5 fruit fly cellular contexts compared by ENCODE assay signal in the genomic region with DNA sequence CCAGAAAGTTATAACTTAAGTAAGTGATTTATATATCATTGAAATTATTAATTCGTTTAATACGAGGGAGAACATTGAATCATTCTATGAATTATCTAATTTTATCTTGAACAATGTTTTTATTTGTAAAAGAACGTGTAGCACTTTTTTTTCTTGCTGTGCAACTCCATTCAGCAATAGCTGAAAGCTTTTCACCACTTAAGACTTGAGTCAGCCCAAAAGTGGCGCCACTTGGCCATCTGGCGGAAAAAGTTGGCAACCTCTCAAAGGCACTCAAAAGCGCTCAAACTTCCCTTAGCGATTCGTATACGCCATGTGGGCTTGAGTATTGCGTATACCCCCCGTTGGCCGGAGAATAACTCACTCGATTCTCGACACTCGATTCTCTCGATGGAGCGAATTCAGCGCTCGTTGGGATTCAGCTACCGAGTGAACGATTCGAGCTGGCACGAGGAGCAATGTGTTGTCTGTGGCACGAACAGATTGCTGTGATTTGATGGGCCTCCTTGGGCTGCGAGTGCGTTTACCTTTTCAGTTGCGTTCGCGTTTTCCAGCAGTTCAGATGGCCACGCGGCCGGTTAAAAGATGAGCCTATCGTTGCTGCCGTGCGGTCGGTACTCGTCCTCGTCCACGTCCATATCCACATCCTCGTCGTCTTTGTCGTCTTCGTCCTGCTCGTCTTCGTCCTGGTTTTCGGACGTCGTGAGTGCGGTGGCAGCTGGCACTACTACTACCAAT.
TF ChIP-seq lines count a peak whose summit lies in the region.

No protein-coding gene starts in this region.

- peak; percentile 30 to 48 for TF ChIP-seq CTCF in S2 (optimal IDR thresholded peaks at IDR 0.05; lab: Kevin White, UChicago)
- peak; percentile 93 for TF ChIP-seq CTCF in whole organism, embryonic (GFP tag; optimal IDR thresholded peaks at IDR 0.05; lab: Kevin White, UChicago)

TF ChIP-seq in whole organism, embryonic, 481 proteins besides CTCF, POLR2A, EP300 and RAD21 (continues in another document):
- peak; percentile 96 for TF ChIP-seq Deaf1 (tag; optimal IDR thresholded peaks at IDR 0.05; lab: Kevin White, UChicago)
- no peak for TF ChIP-seq corto (GFP tag; optimal IDR thresholded peaks at IDR 0.05; lab: Kevin White, UChicago)
- TF ChIP-seq CG12155 (GFP tag; optimal IDR thresholded peaks at IDR 0.05; lab: Kevin White, UChicago): no peak
- no peak for TF ChIP-seq ato (GFP tag; IDR thresholded peaks at IDR 0.05; lab: Robert Waterston, UW; ENCODE audit: partially characterized antibody)
- no peak for TF ChIP-seq TFAM (GFP tag; optimal IDR thresholded peaks at IDR 0.05; lab: Kevin White, UChicago)
- no peak for TF ChIP-seq CG33557 (GFP tag; optimal IDR thresholded peaks at IDR 0.05; lab: Kevin White, UChicago)
- TF ChIP-seq CG3065 (GFP tag; optimal IDR thresholded peaks at IDR 0.05; lab: Kevin White, UChicago): no peak
- peak; percentile 31 for TF ChIP-seq CG13894 (tag; optimal IDR thresholded peaks at IDR 0.05; lab: Kevin White, UChicago)
- no peak for TF ChIP-seq Fer2 (tag; optimal IDR thresholded peaks at IDR 0.05; lab: Kevin White, UChicago)
- peak; percentile 22 for TF ChIP-seq CG13424 (tag; optimal IDR thresholded peaks at IDR 0.05; lab: Kevin White, UChicago)
- no peak for TF ChIP-seq fd102C (GFP tag; optimal IDR thresholded peaks at IDR 0.05; lab: Kevin White, UChicago)
- TF ChIP-seq MESR4 (GFP tag; optimal IDR thresholded peaks at IDR 0.05; lab: Kevin White, UChicago): no peak
- TF ChIP-seq dan (GFP tag; IDR thresholded peaks at IDR 0.05; lab: Robert Waterston, UW): no peak
- TF ChIP-seq Poxn (GFP tag; IDR thresholded peaks at IDR 0.05; lab: Robert Waterston, UW): no peak
- TF ChIP-seq Nf-YA (GFP tag; IDR thresholded peaks at IDR 0.05; lab: Robert Waterston, UW): no peak
- TF ChIP-seq CG7839 (tag; optimal IDR thresholded peaks at IDR 0.05; lab: Kevin White, UChicago): peak; percentile 55
- TF ChIP-seq CG17328 (GFP tag; IDR thresholded peaks at IDR 0.05; lab: Robert Waterston, UW): peak; percentile 68
- TF ChIP-seq NFAT (GFP tag; IDR thresholded peaks at IDR 0.05; lab: Robert Waterston, UW): peak; percentile 57
- no peak for TF ChIP-seq Atf-2 (GFP tag; optimal IDR thresholded peaks at IDR 0.05; lab: Kevin White, UChicago)
- no peak for TF ChIP-seq pfk (GFP tag; optimal IDR thresholded peaks at IDR 0.05; lab: Kevin White, UChicago)
- peak; percentile 52 for TF ChIP-seq ttk (GFP tag; IDR thresholded peaks at IDR 0.05; lab: Robert Waterston, UW)

TF ChIP-seq in whole organism, prepupa, 60 proteins besides CTCF, POLR2A, EP300 and RAD21 (continues in another document):
- TF ChIP-seq CG15336 (GFP tag; IDR thresholded peaks at IDR 0.05; lab: Robert Waterston, UW) (peak; percentile 44; the same call in 1 of the 2 replicates), CG11294 (GFP tag; IDR thresholded peaks at IDR 0.05; lab: Robert Waterston, UW) (no peak), Eip93F (GFP tag; optimal IDR thresholded peaks at IDR 0.05; lab: Kevin White, UChicago) (no peak), fd85E (GFP tag; optimal IDR thresholded peaks at IDR 0.05; lab: Kevin White, UChicago) (no peak), eg (GFP tag; IDR thresholded peaks at IDR 0.05; lab: Robert Waterston, UW) (peak; percentile 77), esn (GFP tag; optimal IDR thresholded peaks at IDR 0.05; lab: Kevin White, UChicago) (no peak), dsx (GFP tag; optimal IDR thresholded peaks at IDR 0.05; lab: Kevin White, UChicago; ENCODE audit: poor library complexity, severe bottlenecking) (no peak), salr (GFP tag; optimal IDR thresholded peaks at IDR 0.05; lab: Kevin White, UChicago) (no peak), Hr4 (GFP tag; optimal IDR thresholded peaks at IDR 0.05; lab: Kevin White, UChicago) (peak; percentile 62), achi (GFP tag; optimal IDR thresholded peaks at IDR 0.05; lab: Kevin White, UChicago) (peak; percentile 11), dac (GFP tag; optimal IDR thresholded peaks at IDR 0.05; lab: Kevin White, UChicago) (no peak), OdsH (GFP tag; optimal IDR thresholded peaks at IDR 0.05; lab: Kevin White, UChicago) (peak; percentile 30), CG8632 (GFP tag; optimal IDR thresholded peaks at IDR 0.05; lab: Kevin White, UChicago) (no peak), CG6808 (GFP tag; optimal IDR thresholded peaks at IDR 0.05; lab: Kevin White, UChicago) (no peak), Eip78C (GFP tag; lab: Kevin White, UChicago) (peak; percentile 68), CG9139 (GFP tag; optimal IDR thresholded peaks at IDR 0.05; lab: Kevin White, UChicago) (no peak), CG32006 (GFP tag; optimal IDR thresholded peaks at IDR 0.05; lab: Kevin White, UChicago) (peak; percentile 31), CG8119 (GFP tag; IDR thresholded peaks at IDR 0.05; lab: Robert Waterston, UW) (peak; percentile 31; the same call in 1 of the 3 replicates), lz (GFP tag; optimal IDR thresholded peaks at IDR 0.05; lab: Kevin White, UChicago) (no peak), net (GFP tag; optimal IDR thresholded peaks at IDR 0.05; lab: Kevin White, UChicago) (peak; percentile 8), CG6276 (GFP tag; optimal IDR thresholded peaks at IDR 0.05; lab: Kevin White, UChicago) (peak; percentile 95)

TF ChIP-seq in whole organism, pupa, 21 proteins besides CTCF, POLR2A, EP300 and RAD21:
- no peak for TF ChIP-seq D1 (tag; optimal IDR thresholded peaks at IDR 0.05; lab: Kevin White, UChicago)
- TF ChIP-seq Snoo (tag; optimal IDR thresholded peaks at IDR 0.05; lab: Kevin White, UChicago): no peak
- TF ChIP-seq Pif1B (GFP tag; optimal IDR thresholded peaks at IDR 0.05; lab: Kevin White, UChicago): no peak
- TF ChIP-seq CG15710 (tag; optimal IDR thresholded peaks at IDR 0.05; lab: Kevin White, UChicago): no peak
- TF ChIP-seq Ets98B (GFP tag; IDR thresholded peaks at IDR 0.05; lab: Robert Waterston, UW): peak; percentile 72
- TF ChIP-seq rn (GFP tag; IDR thresholded peaks at IDR 0.05; lab: Robert Waterston, UW): no peak
- no peak for TF ChIP-seq CG8159 (tag; optimal IDR thresholded peaks at IDR 0.05; lab: Kevin White, UChicago)
- TF ChIP-seq CG13204 (GFP tag; optimal IDR thresholded peaks at IDR 0.05; lab: Kevin White, UChicago): no peak
- TF ChIP-seq EcR (GFP tag; optimal IDR thresholded peaks at IDR 0.05; lab: Kevin White, UChicago): no peak
- peak; percentile 49; the same call in 1 of the 3 replicates for TF ChIP-seq fd96Ca (GFP tag; IDR thresholded peaks at IDR 0.05; lab: Robert Waterston, UW)
- no peak for TF ChIP-seq gl (tag; optimal IDR thresholded peaks at IDR 0.05; lab: Kevin White, UChicago)
- no peak for TF ChIP-seq CG14655 (GFP tag; optimal IDR thresholded peaks at IDR 0.05; lab: Kevin White, UChicago)
- no peak for TF ChIP-seq CG12605 (GFP tag; IDR thresholded peaks at IDR 0.05; lab: Robert Waterston, UW)
- no peak for TF ChIP-seq CG8301 (tag; optimal IDR thresholded peaks at IDR 0.05; lab: Kevin White, UChicago)
- TF ChIP-seq CG10348 (GFP tag; IDR thresholded peaks at IDR 0.05; lab: Robert Waterston, UW): no peak
- peak; percentile 65 for TF ChIP-seq CG32121 (GFP tag; IDR thresholded peaks at IDR 0.05; lab: Robert Waterston, UW)
- TF ChIP-seq CG9948 (tag; optimal IDR thresholded peaks at IDR 0.05; lab: Kevin White, UChicago): no peak
- no peak for TF ChIP-seq CG34367 (tag; optimal IDR thresholded peaks at IDR 0.05; lab: Kevin White, UChicago)
- TF ChIP-seq Pif1A (GFP tag; optimal IDR thresholded peaks at IDR 0.05; lab: Kevin White, UChicago): peak; percentile 23
- peak; percentile 81 for TF ChIP-seq CG4496 (GFP tag; IDR thresholded peaks at IDR 0.05; lab: Robert Waterston, UW)
- TF ChIP-seq CG17806 (tag; optimal IDR thresholded peaks at IDR 0.05; lab: Kevin White, UChicago): no peak

TF ChIP-seq in whole organism, wandering third instar larva, 38 proteins besides CTCF, POLR2A, EP300 and RAD21:
- TF ChIP-seq N (GFP tag; optimal IDR thresholded peaks at IDR 0.05; lab: Kevin White, UChicago) (no peak), Myc (optimal IDR thresholded peaks at IDR 0.05; lab: Kevin White, UChicago) (peak; percentile 0)
